Worm (Caenorhabditis elegans) whole organism, late embryonic: ENCODE measurements around the gene C39B10.5.

Source experiments
- C08G9.2 ChIP-seq: sonication (generic microtip); optimal IDR thresholded peaks from 2 replicates; lab custom pipeline; 2016; ENCODE audit warnings: mild to moderate bottlenecking, missing genetic modification characterization, moderate library complexity, missing compliant biosample characterization
- ceh-6 ChIP-seq: fragments of 200-800 bp; sonication (Bioruptor generic); optimal IDR thresholded peaks from 2 replicates; lab custom pipeline; 2018; ENCODE audit warnings: mild to moderate bottlenecking, missing genetic modification characterization, missing compliant biosample characterization
- ceh-9 ChIP-seq: sonication (generic microtip); optimal IDR thresholded peaks from 2 replicates; lab custom pipeline; 2016; ENCODE audit warnings: mild to moderate bottlenecking, missing genetic modification characterization, inconsistent platforms, missing compliant biosample characterization
- lin-11 ChIP-seq: fragments of 200-800 bp; sonication (Bioruptor generic); optimal IDR thresholded peaks from 2 replicates; lab custom pipeline; 2018; ENCODE audit warnings: mild to moderate bottlenecking, missing genetic modification characterization, missing compliant biosample characterization
- nhr-11 ChIP-seq: fragments of 150-350 bp; optimal IDR thresholded peaks from 2 replicates; lab custom pipeline; 2014; ENCODE audit warnings: missing biosample characterization, missing genetic modification characterization
- nhr-232 ChIP-seq: sonication (generic microtip); optimal IDR thresholded peaks from 2 replicates; lab custom pipeline; 2016; ENCODE audit warnings: missing genetic modification characterization, missing compliant biosample characterization
- pros-1 ChIP-seq: fragments of 150-350 bp; optimal IDR thresholded peaks from 2 replicates; lab custom pipeline; 2014; ENCODE audit warnings: missing biosample characterization, missing genetic modification reagents, missing genetic modification characterization
- tbx-7 ChIP-seq: sonication (generic microtip); optimal IDR thresholded peaks from 2 replicates; lab custom pipeline; 2016; ENCODE audit warnings: missing genotype, missing genetic modification characterization, missing compliant biosample characterization
- ttx-3 ChIP-seq: sonication (generic microtip); optimal IDR thresholded peaks from 2 replicates; lab custom pipeline; 2016; ENCODE audit warnings: missing genetic modification reagents, missing genetic modification characterization, missing compliant biosample characterization
- unc-86 ChIP-seq: sonication (generic microtip); optimal IDR thresholded peaks from 2 replicates; lab custom pipeline; 2016; ENCODE audit warnings: missing genetic modification characterization, missing compliant biosample characterization

ce11 chrX:10446982-10447381 is at the start of gene C39B10.5:
- TF ChIP-seq lin-11 (tag; lab: Kevin White, UChicago): no peak
- TF ChIP-seq ceh-9 (tag; lab: Kevin White, UChicago): no peak
- no peak for TF ChIP-seq nhr-232
- TF ChIP-seq pros-1 (tag; lab: Kevin White, UChicago): no peak
- TF ChIP-seq unc-86 (tag; lab: Kevin White, UChicago): no peak
- no peak for TF ChIP-seq C08G9.2
- no peak for TF ChIP-seq ttx-3 (tag; lab: Kevin White, UChicago)
- TF ChIP-seq tbx-7 (tag; lab: Kevin White, UChicago): no peak
- TF ChIP-seq nhr-11 (tag; lab: Kevin White, UChicago): no peak
- no peak for TF ChIP-seq ceh-6
